Fruit fly (Drosophila melanogaster) whole organism, prepupa: ENCODE results near the gene mRpL39.
A peak's percentile ranks its signal among the peaks of the same experiment; 100 is the strongest.

Experiments
- Blimp-1 ChIP-seq: fragments of 200-800 bp; sonication (Bioruptor generic); optimal IDR thresholded peaks from 3 replicates; lab custom pipeline; 2017; ENCODE audit warnings: missing biosample characterization, missing genetic modification characterization, mild to moderate bottlenecking, moderate library complexity, missing genetic modification reagents
- CG10631 ChIP-seq: fragments of 200-800 bp; sonication (Bioruptor generic); optimal IDR thresholded peaks from 2 replicates; lab custom pipeline; 2016; ENCODE audit warnings: missing biosample characterization, missing genetic modification characterization
- CG10669 ChIP-seq: fragments of 200-800 bp; sonication (Bioruptor generic); optimal IDR thresholded peaks from 3 replicates; lab custom pipeline; 2018; ENCODE audit warnings: missing biosample characterization, mild to moderate bottlenecking, missing genetic modification characterization, moderate library complexity
- CG11294 ChIP-seq: fragments of 200-800 bp; sonication (Bioruptor generic); IDR thresholded peaks from 2 replicates; pipeline ENCODE4 v1.3.6; 2022; ENCODE audit warnings: missing biosample characterization, missing genetic modification characterization
- CG11902 ChIP-seq: fragments of 200-800 bp; sonication (Bioruptor generic); optimal IDR thresholded peaks from 3 replicates; lab custom pipeline; 2016; ENCODE audit warnings: missing biosample characterization, missing genetic modification characterization
- CG32006 ChIP-seq: fragments of 200-800 bp; sonication (Bioruptor generic); optimal IDR thresholded peaks from 3 replicates; lab custom pipeline; 2017; ENCODE audit warnings: missing biosample characterization, mild to moderate bottlenecking, missing genetic modification characterization
- CG3919 ChIP-seq: fragments of 200-800 bp; sonication (Bioruptor generic); optimal IDR thresholded peaks from 3 replicates; lab custom pipeline; 2016; ENCODE audit warnings: missing biosample characterization, missing genetic modification characterization
- CG4318 ChIP-seq: fragments of 200-800 bp; sonication (Bioruptor generic); optimal IDR thresholded peaks from 3 replicates; lab custom pipeline; 2017; ENCODE audit warnings: missing biosample characterization, mild to moderate bottlenecking, missing genetic modification characterization
- CG6163 ChIP-seq: fragments of 200-800 bp; sonication (Bioruptor generic); IDR thresholded peaks from 3 replicates; pipeline ENCODE4 v1.3.6; 2022; ENCODE audit warnings: missing biosample characterization, missing genetic modification characterization
- CG6276 ChIP-seq: fragments of 200-800 bp; sonication (Bioruptor generic); optimal IDR thresholded peaks from 2 replicates; lab custom pipeline; 2017; ENCODE audit warnings: missing biosample characterization, mild to moderate bottlenecking, missing genetic modification characterization
- CG6792 ChIP-seq: fragments of 200-800 bp; sonication (Bioruptor generic); optimal IDR thresholded peaks from 3 replicates; lab custom pipeline; 2016; ENCODE audit warnings: missing biosample characterization, missing genetic modification characterization
- CG6808 ChIP-seq: fragments of 200-800 bp; sonication (Bioruptor generic); optimal IDR thresholded peaks from 3 replicates; lab custom pipeline; 2017; ENCODE audit warnings: missing biosample characterization, missing genetic modification characterization, mild to moderate bottlenecking, moderate library complexity, missing genetic modification reagents
- CG6854 ChIP-seq: fragments of 200-800 bp; sonication (Bioruptor generic); optimal IDR thresholded peaks from 2 replicates; lab custom pipeline; 2017; ENCODE audit warnings: missing biosample characterization, mild to moderate bottlenecking, missing genetic modification characterization
- CG7368 ChIP-seq: fragments of 200-800 bp; sonication (Bioruptor generic); optimal IDR thresholded peaks from 3 replicates; lab custom pipeline; 2016; ENCODE audit warnings: missing biosample characterization, missing genetic modification characterization
- CG8119 ChIP-seq: fragments of 200-800 bp; sonication (Bioruptor generic); IDR thresholded peaks from 3 replicates; pipeline ENCODE4 v1.3.6; 2022; ENCODE audit warnings: missing biosample characterization, missing genetic modification characterization
- CG8632 ChIP-seq: fragments of 200-800 bp; sonication (Bioruptor generic); optimal IDR thresholded peaks from 3 replicates; lab custom pipeline; 2016; ENCODE audit warnings: missing biosample characterization, missing genetic modification characterization
- CG9139 ChIP-seq: fragments of 200-800 bp; sonication (Bioruptor generic); optimal IDR thresholded peaks from 3 replicates; lab custom pipeline; 2017; ENCODE audit warnings: missing biosample characterization, mild to moderate bottlenecking, missing genetic modification characterization
- Eip75B ChIP-seq: fragments of 200-800 bp; sonication (Bioruptor generic); optimal IDR thresholded peaks from 3 replicates; lab custom pipeline; 2016; ENCODE audit warnings: missing biosample characterization, missing genetic modification characterization
- Eip78C ChIP-seq: fragments of 200-800 bp; sonication (Bioruptor generic); peaks from one replicate; lab custom pipeline; 2016; ENCODE audit warnings: missing biosample characterization, missing genetic modification characterization
- Eip93F ChIP-seq: fragments of 200-800 bp; sonication (Bioruptor generic); optimal IDR thresholded peaks from 2 replicates; lab custom pipeline; 2016; ENCODE audit warnings: missing biosample characterization, mild to moderate bottlenecking, missing genetic modification characterization
- Ets21C ChIP-seq: fragments of 200-800 bp; sonication (Bioruptor generic); optimal IDR thresholded peaks from 3 replicates; lab custom pipeline; 2016; ENCODE audit warnings: missing biosample characterization, missing genetic modification characterization
- Gug ChIP-seq: fragments of 200-800 bp; sonication (Bioruptor generic); IDR thresholded peaks from 2 replicates; pipeline ENCODE4 v1.3.6; 2022; ENCODE audit warnings: missing biosample characterization, missing genetic modification characterization
- Hr4 ChIP-seq: fragments of 200-800 bp; sonication (Bioruptor generic); optimal IDR thresholded peaks from 3 replicates; lab custom pipeline; 2016; ENCODE audit warnings: missing biosample characterization, missing genetic modification characterization
- Lpt ChIP-seq: fragments of 200-800 bp; sonication (Bioruptor generic); optimal IDR thresholded peaks from 3 replicates; lab custom pipeline; 2016; ENCODE audit warnings: missing biosample characterization, missing genetic modification characterization
- Met ChIP-seq: fragments of 200-800 bp; sonication (Bioruptor generic); optimal IDR thresholded peaks from 3 replicates; lab custom pipeline; 2016; ENCODE audit warnings: missing biosample characterization, missing genetic modification characterization
- Smox ChIP-seq: fragments of 200-800 bp; sonication (Bioruptor generic); optimal IDR thresholded peaks from 3 replicates; lab custom pipeline; 2016; ENCODE audit warnings: missing biosample characterization, missing genetic modification characterization
- Sox102F ChIP-seq: fragments of 200-800 bp; sonication (Bioruptor generic); optimal IDR thresholded peaks from 2 replicates; lab custom pipeline; 2016; ENCODE audit warnings: missing biosample characterization, mild to moderate bottlenecking, missing genetic modification characterization
- Sox14 ChIP-seq: fragments of 200-800 bp; sonication (Bioruptor generic); optimal IDR thresholded peaks from 3 replicates; lab custom pipeline; 2016; ENCODE audit warnings: missing biosample characterization, missing genetic modification characterization
- cyc ChIP-seq: fragments of 200-800 bp; sonication (Bioruptor generic); optimal IDR thresholded peaks from 3 replicates; lab custom pipeline; 2016; ENCODE audit warnings: missing biosample characterization, missing genetic modification characterization
- dac ChIP-seq: fragments of 200-800 bp; sonication (Bioruptor generic); optimal IDR thresholded peaks from 2 replicates; lab custom pipeline; 2017; ENCODE audit warnings: missing biosample characterization, mild to moderate bottlenecking, missing genetic modification characterization
- eg ChIP-seq: fragments of 200-800 bp; sonication (Bioruptor generic); IDR thresholded peaks from 3 replicates; pipeline ENCODE4 v1.3.6; 2022; ENCODE audit warnings: missing biosample characterization, missing genetic modification characterization
- esn ChIP-seq: fragments of 200-800 bp; sonication (Bioruptor generic); optimal IDR thresholded peaks from 2 replicates; lab custom pipeline; 2016; ENCODE audit warnings: missing biosample characterization, mild to moderate bottlenecking, missing genetic modification characterization, moderate library complexity
- fd59A ChIP-seq: fragments of 200-800 bp; sonication (Bioruptor generic); optimal IDR thresholded peaks from 2 replicates; lab custom pipeline; 2017; ENCODE audit warnings: missing biosample characterization, mild to moderate bottlenecking, missing genetic modification characterization, missing genetic modification reagents
- fd85E ChIP-seq: fragments of 200-800 bp; sonication (Bioruptor generic); optimal IDR thresholded peaks from 3 replicates; lab custom pipeline; 2016; ENCODE audit warnings: missing biosample characterization, missing genetic modification characterization
- fkh ChIP-seq: fragments of 200-800 bp; sonication (Bioruptor generic); optimal IDR thresholded peaks from 3 replicates; lab custom pipeline; 2017; ENCODE audit warnings: missing biosample characterization, mild to moderate bottlenecking, missing genetic modification characterization, moderate library complexity
- lz ChIP-seq: fragments of 200-800 bp; sonication (Bioruptor generic); optimal IDR thresholded peaks from 3 replicates; lab custom pipeline; 2016; ENCODE audit warnings: missing biosample characterization, missing genetic modification characterization
- net ChIP-seq: fragments of 200-800 bp; sonication (Bioruptor generic); optimal IDR thresholded peaks from 3 replicates; lab custom pipeline; 2016; ENCODE audit warnings: missing biosample characterization, missing genetic modification characterization
- pdm3 ChIP-seq: fragments of 200-800 bp; sonication (Bioruptor generic); optimal IDR thresholded peaks from 3 replicates; lab custom pipeline; 2016; ENCODE audit warnings: missing biosample characterization, missing genetic modification characterization
- salr ChIP-seq, 2 experiments: fragments of 200-800 bp; sonication (Bioruptor generic); optimal IDR thresholded peaks; 3 replicates each; lab custom pipeline; 2016 to 2018; ENCODE audit warnings: missing biosample characterization in 2 of 2, missing genetic modification characterization in 2 of 2, mild to moderate bottlenecking in 1 of 2
- spab ChIP-seq: fragments of 200-800 bp; sonication (Bioruptor generic); optimal IDR thresholded peaks from 2 replicates; lab custom pipeline; 2017; ENCODE audit warnings: missing biosample characterization, mild to moderate bottlenecking, missing genetic modification characterization, missing genetic modification reagents
- svp ChIP-seq: fragments of 200-800 bp; sonication (Bioruptor generic); peaks from one replicate; lab custom pipeline; 2016; ENCODE audit warnings: missing biosample characterization, missing genetic modification characterization
- vri ChIP-seq: fragments of 200-800 bp; sonication (Bioruptor generic); optimal IDR thresholded peaks from 3 replicates; lab custom pipeline; 2016; ENCODE audit warnings: missing biosample characterization, mild to moderate bottlenecking, missing genetic modification characterization

Gene mRpL39

dm6 chr3L:14986984-14987896 lies 12.2 kb downstream of the mRpL39 start:
- TF ChIP-seq CG8119 (GFP tag; lab: Robert Waterston, UW) (0 out of 3 replicates have a peak, but pooled peaks have one; percentile 12), Eip78C (peak; percentile 10), CG6854 (peak; percentile 30), Ets21C (no peak), fkh (GFP tag; lab: Kevin White, UChicago) (peak; percentile 42), Lpt (GFP tag; lab: Kevin White, UChicago) (no peak), vri (peak; percentile 48), salr (GFP tag; optimal IDR thresholded peaks at IDR 0.05; lab: Kevin White, UChicago) (no peak), eg (peak; percentile 35; the same call in 1 of the 3 replicates), Met (peak; percentile 15), svp (GFP tag; lab: Kevin White, UChicago) (peak; percentile 32), CG6163 (GFP tag; lab: Robert Waterston, UW) (0 out of 3 replicates have a peak, but pooled peaks have one; percentile 16)

- TF ChIP-seq svp (GFP tag; lab: Kevin White, UChicago), result peak; percentile 38
- peak; percentile 1 for TF ChIP-seq Met
- no peak for TF ChIP-seq CG10631
- peak; percentile 44 for TF ChIP-seq Eip78C
- TF ChIP-seq CG3919 (GFP tag; lab: Kevin White, UChicago), result no peak
- TF ChIP-seq Hr4 (GFP tag; lab: Kevin White, UChicago), result peak; percentile 26
Measured at dm6 chr3L:14986340-14986916, 13.0 kb downstream of the mRpL39 start.

DNA sequence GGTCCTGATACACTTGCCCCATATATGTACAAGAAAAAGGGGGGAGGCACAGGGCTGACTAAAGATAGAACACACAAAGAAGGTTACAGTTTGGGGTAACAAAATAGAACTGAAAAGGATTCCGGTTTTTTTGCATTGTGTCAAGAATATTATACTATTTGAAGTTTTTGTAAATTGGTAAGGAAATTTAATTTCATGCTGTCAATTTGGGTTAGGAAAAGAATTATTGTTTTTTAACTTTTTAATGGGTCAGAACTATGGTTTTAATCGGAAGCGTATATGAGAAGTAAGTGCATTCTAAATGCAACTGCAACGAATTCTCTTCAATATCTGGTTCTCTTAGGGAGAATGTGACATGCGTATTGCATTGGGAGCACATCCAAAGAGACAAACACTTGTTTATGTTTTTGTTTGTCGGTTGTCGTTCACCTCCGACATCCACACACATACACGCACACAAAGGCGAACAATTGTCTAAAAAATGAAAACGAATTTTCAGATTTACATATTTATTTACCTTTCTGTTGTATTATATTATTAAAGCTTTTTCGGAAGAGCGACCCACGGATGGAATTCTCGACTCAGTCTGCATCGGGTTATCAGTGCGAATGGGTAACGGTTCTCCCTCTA lies 14.8 kb downstream of the mRpL39 start, which contains the start of gene mnd:
TSS of gene mnd (plus strand) at position 580 of the 630 bp plus-strand sequence.
- peak; percentile 10 to 84 for TF ChIP-seq salr (GFP tag; optimal IDR thresholded peaks at IDR 0.05; lab: Kevin White, UChicago)
- TF ChIP-seq esn (GFP tag; lab: Kevin White, UChicago), result peak; percentile 52
- TF ChIP-seq net (GFP tag; lab: Kevin White, UChicago), result peak; percentile 81
- TF ChIP-seq vri, result no peak
- TF ChIP-seq CG4318, result peak; percentile 60
- TF ChIP-seq fd59A (GFP tag; lab: Kevin White, UChicago), result peak; percentile 47
- peak; percentile 87 for TF ChIP-seq Sox14 (GFP tag; lab: Kevin White, UChicago)
- TF ChIP-seq CG11294 (GFP tag; lab: Robert Waterston, UW), result peak; percentile 84
- TF ChIP-seq fkh (GFP tag; lab: Kevin White, UChicago), result no peak
- TF ChIP-seq CG3919 (GFP tag; lab: Kevin White, UChicago), result peak; percentile 84
- TF ChIP-seq CG9139 (GFP tag; lab: Kevin White, UChicago), result no peak
- peak; percentile 72 for TF ChIP-seq svp (GFP tag; lab: Kevin White, UChicago)
- peak; percentile 88 for TF ChIP-seq CG6276
- peak; percentile 84 for TF ChIP-seq CG32006 (GFP tag; lab: Kevin White, UChicago)
- peak; percentile 94 for TF ChIP-seq Eip78C
- no peak for TF ChIP-seq Ets21C
- TF ChIP-seq CG7368 (GFP tag; lab: Kevin White, UChicago), result peak; percentile 67
- peak; percentile 78 for TF ChIP-seq pdm3 (GFP tag; lab: Kevin White, UChicago)
- TF ChIP-seq Blimp-1 (GFP tag; lab: Kevin White, UChicago), result no peak
- peak; percentile 65 for TF ChIP-seq CG10669 (GFP tag; lab: Kevin White, UChicago)
- TF ChIP-seq Eip93F (GFP tag; lab: Kevin White, UChicago), result no peak
- TF ChIP-seq spab (GFP tag; lab: Kevin White, UChicago), result peak; percentile 57
- TF ChIP-seq Smox (GFP tag; lab: Kevin White, UChicago), result no peak
- TF ChIP-seq CG8119 (GFP tag; lab: Robert Waterston, UW), result peak; percentile 93
- TF ChIP-seq Hr4 (GFP tag; lab: Kevin White, UChicago), result peak; percentile 91
- peak; percentile 39 for TF ChIP-seq Sox102F
- peak; percentile 39 for TF ChIP-seq cyc (GFP tag; lab: Kevin White, UChicago)
- TF ChIP-seq CG8632, result peak; percentile 63
- peak; percentile 42 for TF ChIP-seq Met
- peak; percentile 85 for TF ChIP-seq Gug
- peak; percentile 68 for TF ChIP-seq CG10631
- peak; percentile 68 for TF ChIP-seq Eip75B
- TF ChIP-seq fd85E (GFP tag; lab: Kevin White, UChicago), result no peak
- TF ChIP-seq CG11902 (GFP tag; lab: Kevin White, UChicago), result peak; percentile 15
- peak; percentile 57 for TF ChIP-seq CG6808 (GFP tag; lab: Kevin White, UChicago)
- peak; percentile 10 for TF ChIP-seq lz (GFP tag; lab: Kevin White, UChicago)
- TF ChIP-seq CG6792 (GFP tag; lab: Kevin White, UChicago), result peak; percentile 43
- no peak for TF ChIP-seq dac (GFP tag; lab: Kevin White, UChicago)
